Fruit fly (Drosophila melanogaster) whole organism, prepupa: ENCODE data around the gene Afti.

Experiments used
- CG10631 ChIP-seq: fragments of 200-800 bp; sonication (Bioruptor generic); optimal IDR thresholded peaks from 2 replicates; lab custom pipeline; 2016; ENCODE audit warnings: missing biosample characterization, missing genetic modification characterization
- CG10669 ChIP-seq: fragments of 200-800 bp; sonication (Bioruptor generic); optimal IDR thresholded peaks from 3 replicates; lab custom pipeline; 2018; ENCODE audit warnings: missing biosample characterization, mild to moderate bottlenecking, missing genetic modification characterization, moderate library complexity
- CG11294 ChIP-seq: fragments of 200-800 bp; sonication (Bioruptor generic); IDR thresholded peaks from 2 replicates; pipeline ENCODE4 v1.3.6; 2022; ENCODE audit warnings: missing biosample characterization, missing genetic modification characterization
- CG11762 ChIP-seq: fragments of 200-800 bp; sonication (Bioruptor generic); optimal IDR thresholded peaks from 3 replicates; lab custom pipeline; 2016; ENCODE audit warnings: missing biosample characterization, missing genetic modification characterization; ENCODE audit not compliant: insufficient read depth
- CG11902 ChIP-seq: fragments of 200-800 bp; sonication (Bioruptor generic); optimal IDR thresholded peaks from 3 replicates; lab custom pipeline; 2016; ENCODE audit warnings: missing biosample characterization, missing genetic modification characterization
- CG16779 ChIP-seq: fragments of 200-800 bp; sonication (Bioruptor generic); optimal IDR thresholded peaks from 3 replicates; lab custom pipeline; 2017; ENCODE audit warnings: missing biosample characterization, mild to moderate bottlenecking, missing genetic modification characterization
- CG3032 ChIP-seq: fragments of 200-800 bp; optimal IDR thresholded peaks from 2 replicates; lab custom pipeline; 2019; ENCODE audit warnings: missing biosample characterization, mild to moderate bottlenecking, missing genetic modification characterization, moderate library complexity
- CG32006 ChIP-seq: fragments of 200-800 bp; sonication (Bioruptor generic); optimal IDR thresholded peaks from 3 replicates; lab custom pipeline; 2017; ENCODE audit warnings: missing biosample characterization, mild to moderate bottlenecking, missing genetic modification characterization
- CG34406 ChIP-seq: fragments of 200-800 bp; sonication (Bioruptor generic); optimal IDR thresholded peaks from 3 replicates; lab custom pipeline; 2016; ENCODE audit warnings: missing biosample characterization, missing genetic modification characterization
- CG6163 ChIP-seq: fragments of 200-800 bp; sonication (Bioruptor generic); IDR thresholded peaks from 3 replicates; pipeline ENCODE4 v1.3.6; 2022; ENCODE audit warnings: missing biosample characterization, missing genetic modification characterization
- CG6276 ChIP-seq: fragments of 200-800 bp; sonication (Bioruptor generic); optimal IDR thresholded peaks from 2 replicates; lab custom pipeline; 2017; ENCODE audit warnings: missing biosample characterization, mild to moderate bottlenecking, missing genetic modification characterization
- CG6808 ChIP-seq: fragments of 200-800 bp; sonication (Bioruptor generic); optimal IDR thresholded peaks from 3 replicates; lab custom pipeline; 2017; ENCODE audit warnings: missing biosample characterization, missing genetic modification characterization, mild to moderate bottlenecking, moderate library complexity, missing genetic modification reagents
- CG6854 ChIP-seq: fragments of 200-800 bp; sonication (Bioruptor generic); optimal IDR thresholded peaks from 2 replicates; lab custom pipeline; 2017; ENCODE audit warnings: missing biosample characterization, mild to moderate bottlenecking, missing genetic modification characterization
- CG7368 ChIP-seq: fragments of 200-800 bp; sonication (Bioruptor generic); optimal IDR thresholded peaks from 3 replicates; lab custom pipeline; 2016; ENCODE audit warnings: missing biosample characterization, missing genetic modification characterization
- CG8319 ChIP-seq: fragments of 200-800 bp; sonication (Bioruptor generic); optimal IDR thresholded peaks from 3 replicates; lab custom pipeline; 2016; ENCODE audit warnings: missing biosample characterization, missing genetic modification characterization
- CG9139 ChIP-seq: fragments of 200-800 bp; sonication (Bioruptor generic); optimal IDR thresholded peaks from 3 replicates; lab custom pipeline; 2017; ENCODE audit warnings: missing biosample characterization, mild to moderate bottlenecking, missing genetic modification characterization
- Eip75B ChIP-seq: fragments of 200-800 bp; sonication (Bioruptor generic); optimal IDR thresholded peaks from 3 replicates; lab custom pipeline; 2016; ENCODE audit warnings: missing biosample characterization, missing genetic modification characterization
- Eip93F ChIP-seq: fragments of 200-800 bp; sonication (Bioruptor generic); optimal IDR thresholded peaks from 2 replicates; lab custom pipeline; 2016; ENCODE audit warnings: missing biosample characterization, mild to moderate bottlenecking, missing genetic modification characterization
- Ets21C ChIP-seq: fragments of 200-800 bp; sonication (Bioruptor generic); optimal IDR thresholded peaks from 3 replicates; lab custom pipeline; 2016; ENCODE audit warnings: missing biosample characterization, missing genetic modification characterization
- Gug ChIP-seq: fragments of 200-800 bp; sonication (Bioruptor generic); IDR thresholded peaks from 2 replicates; pipeline ENCODE4 v1.3.6; 2022; ENCODE audit warnings: missing biosample characterization, missing genetic modification characterization
- Hr38 ChIP-seq: sonication (Bioruptor generic); optimal IDR thresholded peaks from 2 replicates; lab custom pipeline; 2016; ENCODE audit warnings: missing biosample characterization, missing genetic modification characterization
- Hr39 ChIP-seq: fragments of 200-800 bp; sonication (Bioruptor generic); optimal IDR thresholded peaks from 2 replicates; lab custom pipeline; 2016; ENCODE audit warnings: missing biosample characterization, missing genetic modification characterization
- Hr4 ChIP-seq: fragments of 200-800 bp; sonication (Bioruptor generic); optimal IDR thresholded peaks from 3 replicates; lab custom pipeline; 2016; ENCODE audit warnings: missing biosample characterization, missing genetic modification characterization
- Lpt ChIP-seq: fragments of 200-800 bp; sonication (Bioruptor generic); optimal IDR thresholded peaks from 3 replicates; lab custom pipeline; 2016; ENCODE audit warnings: missing biosample characterization, missing genetic modification characterization
- Met ChIP-seq: fragments of 200-800 bp; sonication (Bioruptor generic); optimal IDR thresholded peaks from 3 replicates; lab custom pipeline; 2016; ENCODE audit warnings: missing biosample characterization, missing genetic modification characterization
- Smox ChIP-seq: fragments of 200-800 bp; sonication (Bioruptor generic); optimal IDR thresholded peaks from 3 replicates; lab custom pipeline; 2016; ENCODE audit warnings: missing biosample characterization, missing genetic modification characterization
- Sox102F ChIP-seq: fragments of 200-800 bp; sonication (Bioruptor generic); optimal IDR thresholded peaks from 2 replicates; lab custom pipeline; 2016; ENCODE audit warnings: missing biosample characterization, mild to moderate bottlenecking, missing genetic modification characterization
- Sox14 ChIP-seq: fragments of 200-800 bp; sonication (Bioruptor generic); optimal IDR thresholded peaks from 3 replicates; lab custom pipeline; 2016; ENCODE audit warnings: missing biosample characterization, missing genetic modification characterization
- Sox15 ChIP-seq: fragments of 200-800 bp; sonication (Bioruptor generic); optimal IDR thresholded peaks from 3 replicates; lab custom pipeline; 2016; ENCODE audit warnings: missing biosample characterization, missing genetic modification characterization
- achi ChIP-seq: fragments of 200-800 bp; sonication (Bioruptor generic); optimal IDR thresholded peaks from 3 replicates; lab custom pipeline; 2016; ENCODE audit warnings: missing biosample characterization, missing genetic modification characterization
- acj6 ChIP-seq: fragments of 200-800 bp; sonication (Bioruptor generic); optimal IDR thresholded peaks from 3 replicates; lab custom pipeline; 2016; ENCODE audit warnings: missing biosample characterization, missing genetic modification characterization
- cyc ChIP-seq: fragments of 200-800 bp; sonication (Bioruptor generic); optimal IDR thresholded peaks from 3 replicates; lab custom pipeline; 2016; ENCODE audit warnings: missing biosample characterization, missing genetic modification characterization
- dac ChIP-seq: fragments of 200-800 bp; sonication (Bioruptor generic); optimal IDR thresholded peaks from 2 replicates; lab custom pipeline; 2017; ENCODE audit warnings: missing biosample characterization, mild to moderate bottlenecking, missing genetic modification characterization
- dsx ChIP-seq: fragments of 200-800 bp; optimal IDR thresholded peaks from 3 replicates; lab custom pipeline; 2019; ENCODE audit warnings: missing biosample characterization, mild to moderate bottlenecking, missing genetic modification characterization, moderate library complexity; ENCODE audit not compliant: poor library complexity, severe bottlenecking
- eg ChIP-seq: fragments of 200-800 bp; sonication (Bioruptor generic); IDR thresholded peaks from 3 replicates; pipeline ENCODE4 v1.3.6; 2022; ENCODE audit warnings: missing biosample characterization, missing genetic modification characterization
- esn ChIP-seq: fragments of 200-800 bp; sonication (Bioruptor generic); optimal IDR thresholded peaks from 2 replicates; lab custom pipeline; 2016; ENCODE audit warnings: missing biosample characterization, mild to moderate bottlenecking, missing genetic modification characterization, moderate library complexity
- fd59A ChIP-seq: fragments of 200-800 bp; sonication (Bioruptor generic); optimal IDR thresholded peaks from 2 replicates; lab custom pipeline; 2017; ENCODE audit warnings: missing biosample characterization, mild to moderate bottlenecking, missing genetic modification characterization, missing genetic modification reagents
- fd85E ChIP-seq: fragments of 200-800 bp; sonication (Bioruptor generic); optimal IDR thresholded peaks from 3 replicates; lab custom pipeline; 2016; ENCODE audit warnings: missing biosample characterization, missing genetic modification characterization
- lz ChIP-seq: fragments of 200-800 bp; sonication (Bioruptor generic); optimal IDR thresholded peaks from 3 replicates; lab custom pipeline; 2016; ENCODE audit warnings: missing biosample characterization, missing genetic modification characterization
- net ChIP-seq: fragments of 200-800 bp; sonication (Bioruptor generic); optimal IDR thresholded peaks from 3 replicates; lab custom pipeline; 2016; ENCODE audit warnings: missing biosample characterization, missing genetic modification characterization
- pdm3 ChIP-seq: fragments of 200-800 bp; sonication (Bioruptor generic); optimal IDR thresholded peaks from 3 replicates; lab custom pipeline; 2016; ENCODE audit warnings: missing biosample characterization, missing genetic modification characterization
- salr ChIP-seq, 2 experiments: fragments of 200-800 bp; sonication (Bioruptor generic); optimal IDR thresholded peaks; 3 replicates each; lab custom pipeline; 2016 to 2018; ENCODE audit warnings: missing biosample characterization in 2 of 2, missing genetic modification characterization in 2 of 2, mild to moderate bottlenecking in 1 of 2
- ss ChIP-seq, 2 experiments: fragments of 200-800 bp; sonication (Bioruptor generic); optimal IDR thresholded peaks; 2 replicates in 1 of 2; 3 replicates in 1 of 2; lab custom pipeline; 2017 to 2018; ENCODE audit warnings: mild to moderate bottlenecking in 2 of 2, missing biosample characterization in 2 of 2, missing genetic modification characterization in 2 of 2, moderate library complexity in 1 of 2
- svp ChIP-seq: fragments of 200-800 bp; sonication (Bioruptor generic); peaks from one replicate; lab custom pipeline; 2016; ENCODE audit warnings: missing biosample characterization, missing genetic modification characterization
- topi ChIP-seq: fragments of 200-800 bp; sonication (Bioruptor generic); optimal IDR thresholded peaks from 3 replicates; lab custom pipeline; 2016; ENCODE audit warnings: missing biosample characterization, missing genetic modification characterization

The Afti gene

DNA sequence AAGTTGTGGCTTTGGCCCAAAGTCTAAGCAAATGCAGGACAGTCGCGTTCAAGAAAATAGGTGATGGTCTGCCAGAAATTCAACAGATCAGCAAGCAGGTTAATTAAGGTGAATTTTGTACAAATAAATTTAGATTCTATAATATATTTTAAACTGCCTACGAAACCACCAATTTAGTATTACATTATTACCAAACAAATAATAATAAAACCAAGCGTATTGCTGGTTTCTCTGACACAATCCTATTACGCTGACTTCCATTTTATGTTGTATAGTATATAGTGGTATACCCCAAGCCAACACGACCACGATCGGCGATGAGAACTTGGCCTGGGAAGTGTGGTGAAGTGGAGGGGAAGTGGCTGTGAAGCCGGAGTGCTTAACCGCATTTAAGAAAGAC is 35.1 kb downstream of the Afti start (continued):
- TF ChIP-seq Met (GFP tag; lab: Kevin White, UChicago) = peak; percentile 88
- peak; percentile 68 for TF ChIP-seq cyc (GFP tag; lab: Kevin White, UChicago)
- peak; percentile 70 for TF ChIP-seq CG9139 (GFP tag; lab: Kevin White, UChicago)
- TF ChIP-seq CG6276 (GFP tag; lab: Kevin White, UChicago) = peak; percentile 89
- TF ChIP-seq CG6163 = peak; percentile 79; the same call in 2 of the 3 replicates
- TF ChIP-seq CG16779 (tag; lab: Kevin White, UChicago) = peak; percentile 77
- peak; percentile 78 for TF ChIP-seq CG10631 (GFP tag; lab: Kevin White, UChicago)
- peak; percentile 65 for TF ChIP-seq Hr39 (GFP tag; lab: Kevin White, UChicago)
- TF ChIP-seq CG3032 = peak; percentile 87
- TF ChIP-seq salr (GFP tag; optimal IDR thresholded peaks at IDR 0.05; lab: Kevin White, UChicago) = peak; percentile 78 to 80
- TF ChIP-seq Lpt (GFP tag; lab: Kevin White, UChicago) = peak; percentile 72
- peak; percentile 78 for TF ChIP-seq topi (GFP tag; lab: Kevin White, UChicago)
- peak; percentile 75 for TF ChIP-seq CG7368 (GFP tag; lab: Kevin White, UChicago)
- peak; percentile 51 for TF ChIP-seq CG8319 (GFP tag; lab: Kevin White, UChicago)
- TF ChIP-seq Eip93F (GFP tag; lab: Kevin White, UChicago) = peak; percentile 41
- peak; percentile 49 for TF ChIP-seq Gug (GFP tag; lab: Robert Waterston, UW)
- TF ChIP-seq pdm3 = peak; percentile 74
- peak; percentile 81 for TF ChIP-seq fd59A (GFP tag; lab: Kevin White, UChicago)
- peak; percentile 74 to 80 for TF ChIP-seq ss (GFP tag; optimal IDR thresholded peaks at IDR 0.05; lab: Kevin White, UChicago)
- TF ChIP-seq Sox102F (GFP tag; lab: Kevin White, UChicago) = peak; percentile 84
- TF ChIP-seq acj6 (GFP tag; lab: Kevin White, UChicago) = peak; percentile 80
- TF ChIP-seq Ets21C (GFP tag; lab: Kevin White, UChicago) = peak; percentile 60
- TF ChIP-seq CG11762 (GFP tag; lab: Kevin White, UChicago) = peak; percentile 73
- TF ChIP-seq dac (GFP tag; lab: Kevin White, UChicago) = peak; percentile 49
- peak; percentile 77 for TF ChIP-seq lz
- TF ChIP-seq CG32006 (GFP tag; lab: Kevin White, UChicago) = peak; percentile 91
- peak; percentile 82 for TF ChIP-seq net (GFP tag; lab: Kevin White, UChicago)
- TF ChIP-seq eg (GFP tag; lab: Robert Waterston, UW) = peak; percentile 87
- peak; percentile 85 for TF ChIP-seq CG6854 (GFP tag; lab: Kevin White, UChicago)
- TF ChIP-seq CG10669 (GFP tag; lab: Kevin White, UChicago) = peak; percentile 83
- no peak for TF ChIP-seq Hr38 (GFP tag; lab: Kevin White, UChicago)

DNA sequence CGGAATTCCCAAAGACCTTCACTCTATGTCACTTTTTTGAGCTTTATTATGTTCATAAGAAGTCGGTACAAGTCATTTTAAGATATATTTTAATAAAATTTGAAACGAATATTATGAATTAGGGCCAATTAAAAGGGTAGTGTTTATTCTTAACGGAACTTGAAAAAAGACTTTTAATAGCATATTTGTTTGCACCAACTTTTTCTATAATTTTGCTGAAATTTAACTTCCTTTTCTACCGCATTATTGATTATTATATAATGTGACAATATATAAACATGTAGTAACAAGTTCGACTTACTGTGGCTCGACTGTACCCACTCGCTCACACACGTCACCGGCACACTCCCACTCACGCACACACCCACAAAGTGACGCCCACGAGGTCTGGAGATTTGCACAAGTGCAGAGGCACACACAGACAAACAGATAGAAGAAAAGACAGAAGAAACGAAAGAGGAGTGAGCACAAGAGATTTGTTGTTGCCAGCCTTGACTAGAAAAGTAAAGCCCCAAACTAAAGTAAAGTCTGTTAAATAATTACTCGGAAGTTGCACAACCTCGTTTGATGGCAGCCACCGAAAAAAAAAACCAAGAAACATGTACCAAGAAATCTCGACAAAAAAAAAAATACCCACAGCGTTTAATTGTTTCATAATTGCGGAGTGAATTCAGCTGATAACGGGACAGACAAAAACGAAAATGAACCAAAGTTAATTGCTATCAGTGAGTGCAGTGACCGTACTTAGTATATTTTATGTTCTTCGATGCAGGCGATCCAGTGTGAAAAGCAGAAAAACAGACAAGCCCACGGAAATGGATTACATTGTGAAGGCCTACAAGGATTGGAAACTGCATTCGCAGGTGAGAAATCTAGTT is 36.3 kb downstream of the Afti start:
- TF ChIP-seq acj6 (GFP tag; lab: Kevin White, UChicago) (peak; percentile 56), fd85E (GFP tag; lab: Kevin White, UChicago) (no peak), fd59A (GFP tag; lab: Kevin White, UChicago) (peak; percentile 14), pdm3 (peak; percentile 64), Ets21C (GFP tag; lab: Kevin White, UChicago) (peak; percentile 31), Eip75B (GFP tag; lab: Kevin White, UChicago) (peak; percentile 28), CG11294 (GFP tag; lab: Robert Waterston, UW) (no peak), ss (GFP tag; optimal IDR thresholded peaks at IDR 0.05; lab: Kevin White, UChicago) (peak in 1 of 2 experiments; percentile 44), dsx (GFP tag; lab: Kevin White, UChicago) (peak; percentile 6), esn (peak; percentile 65), Hr38 (GFP tag; lab: Kevin White, UChicago) (no peak), Sox14 (GFP tag; lab: Kevin White, UChicago) (peak; percentile 39), lz (peak; percentile 54), achi (peak; percentile 45), CG8319 (GFP tag; lab: Kevin White, UChicago) (no peak), CG7368 (GFP tag; lab: Kevin White, UChicago) (no peak), CG10669 (GFP tag; lab: Kevin White, UChicago) (peak; percentile 33), topi (GFP tag; lab: Kevin White, UChicago) (peak; percentile 57), Hr4 (peak; percentile 69), Sox15 (GFP tag; lab: Kevin White, UChicago) (peak; percentile 17), salr (GFP tag; optimal IDR thresholded peaks at IDR 0.05; lab: Kevin White, UChicago) (peak in 1 of 2 experiments; percentile 16), Smox (GFP tag; lab: Kevin White, UChicago) (peak; percentile 58), CG11902 (peak; percentile 31), CG34406 (GFP tag; lab: Kevin White, UChicago) (peak; percentile 43), CG16779 (tag; lab: Kevin White, UChicago) (no peak), svp (GFP tag; lab: Kevin White, UChicago) (peak; percentile 79), CG6808 (GFP tag; lab: Kevin White, UChicago) (peak; percentile 34), CG6854 (GFP tag; lab: Kevin White, UChicago) (no peak), Met (GFP tag; lab: Kevin White, UChicago) (peak; percentile 63), CG3032 (peak; percentile 41)
